Worm (Caenorhabditis elegans) whole organism, L3 larva: ENCODE measurements around the gene wrt-1.

ENCODE experiments used
- R02D3.7 ChIP-seq: fragments of 150-350 bp; optimal IDR thresholded peaks from 2 replicates; lab custom pipeline; 2014; ENCODE audit warnings: missing biosample characterization, missing genetic modification characterization
- ZK546.5 ChIP-seq: sonication (generic microtip); optimal IDR thresholded peaks from 2 replicates; lab custom pipeline; 2017; ENCODE audit warnings: missing biosample characterization, missing genetic modification characterization
- aly-2 ChIP-seq: fragments of 150-350 bp; optimal IDR thresholded peaks from 2 replicates; lab custom pipeline; 2014; ENCODE audit warnings: missing biosample characterization, missing genetic modification characterization
- ama-1 ChIP-seq: fragments of 150-350 bp; optimal IDR thresholded peaks from 2 replicates; lab custom pipeline; 2018
- ceh-16 ChIP-seq: sonication (generic microtip); optimal IDR thresholded peaks from 2 replicates; lab custom pipeline; 2017; ENCODE audit warnings: missing biosample characterization, missing genetic modification characterization
- ceh-28 ChIP-seq: fragments of 150-350 bp; optimal IDR thresholded peaks from 2 replicates; lab custom pipeline; 2014; ENCODE audit warnings: missing biosample characterization, missing genetic modification reagents, missing genetic modification characterization
- ceh-9 ChIP-seq: sonication (generic microtip); optimal IDR thresholded peaks from 2 replicates; lab custom pipeline; 2018; ENCODE audit warnings: missing biosample characterization, missing genetic modification characterization
- daf-12 ChIP-seq: fragments of 150-350 bp; optimal IDR thresholded peaks from 2 replicates; lab custom pipeline; 2014; ENCODE audit warnings: missing biosample characterization, missing genetic modification reagents, missing genetic modification characterization
- egl-27 ChIP-seq: sonication (generic microtip); optimal IDR thresholded peaks from 4 replicates; lab custom pipeline; 2017; ENCODE audit warnings: missing biosample characterization, missing genetic modification reagents, missing genetic modification characterization
- egl-5 ChIP-seq: fragments of 150-350 bp; optimal IDR thresholded peaks from 2 replicates; lab custom pipeline; 2017; ENCODE audit warnings: missing biosample characterization, missing genetic modification reagents, missing genetic modification characterization, inconsistent platforms
- elt-1 ChIP-seq: fragments of 150-350 bp; optimal IDR thresholded peaks from 2 replicates; lab custom pipeline; 2014; ENCODE audit warnings: missing biosample characterization, missing genetic modification characterization
- elt-2 ChIP-seq: sonication (generic microtip); optimal IDR thresholded peaks from 2 replicates; lab custom pipeline; 2016; ENCODE audit warnings: missing genetic modification reagents, mild to moderate bottlenecking, missing genetic modification characterization, missing compliant biosample characterization
- eor-1 ChIP-seq, 2 experiments: fragments of 150-350 bp; optimal IDR thresholded peaks; 2 replicates each; lab custom pipeline; 2014 to 2018; ENCODE audit warnings: missing biosample characterization in 2 of 2, missing genetic modification characterization in 2 of 2
- fkh-10 ChIP-seq: sonication (generic microtip); optimal IDR thresholded peaks from 2 replicates; lab custom pipeline; 2017; ENCODE audit warnings: missing biosample characterization, missing genetic modification reagents, missing genetic modification characterization
- fkh-2 ChIP-seq: fragments of 150-350 bp; optimal IDR thresholded peaks from 2 replicates; lab custom pipeline; 2014; ENCODE audit warnings: missing biosample characterization, missing genetic modification reagents, missing genetic modification characterization
- fos-1 ChIP-seq: fragments of 150-350 bp; optimal IDR thresholded peaks from 2 replicates; lab custom pipeline; 2014; ENCODE audit warnings: missing biosample characterization, missing genetic modification characterization
- lin-15B ChIP-seq: fragments of 150-350 bp; optimal IDR thresholded peaks from 2 replicates; lab custom pipeline; 2014; ENCODE audit warnings: missing biosample characterization, missing genetic modification characterization
- lin-39 ChIP-seq: fragments of 150-350 bp; optimal IDR thresholded peaks from 2 replicates; lab custom pipeline; 2018; ENCODE audit warnings: missing biosample characterization, missing genetic modification reagents, missing genetic modification characterization
- lsy-12 ChIP-seq: sonication (generic microtip); optimal IDR thresholded peaks from 2 replicates; lab custom pipeline; 2016; ENCODE audit warnings: mild to moderate bottlenecking, missing genetic modification characterization, missing compliant biosample characterization
- mdl-1 ChIP-seq: fragments of 150-350 bp; optimal IDR thresholded peaks from 2 replicates; lab custom pipeline; 2014; ENCODE audit warnings: missing biosample characterization, missing genetic modification characterization
- mml-1 ChIP-seq: fragments of 150-350 bp; sonication (generic microtip); optimal IDR thresholded peaks from 3 replicates; lab custom pipeline; 2014; ENCODE audit warnings: missing biosample characterization, missing genetic modification characterization
- nhr-12 ChIP-seq: fragments of 150-350 bp; optimal IDR thresholded peaks from 2 replicates; lab custom pipeline; 2014; ENCODE audit warnings: missing biosample characterization, missing genetic modification characterization
- nhr-237 ChIP-seq: fragments of 150-350 bp; optimal IDR thresholded peaks from 2 replicates; lab custom pipeline; 2014; ENCODE audit warnings: missing biosample characterization, missing genetic modification characterization
- nhr-25 ChIP-seq: sonication (generic microtip); optimal IDR thresholded peaks from 2 replicates; lab custom pipeline; 2017; ENCODE audit warnings: missing biosample characterization, missing genetic modification characterization
- nhr-28 ChIP-seq: fragments of 150-350 bp; optimal IDR thresholded peaks from 2 replicates; lab custom pipeline; 2014; ENCODE audit warnings: missing biosample characterization, missing genetic modification characterization
- nhr-67 ChIP-seq: fragments of 150-350 bp; optimal IDR thresholded peaks from 2 replicates; lab custom pipeline; 2014; ENCODE audit warnings: missing biosample characterization, missing genetic modification characterization
- nhr-76 ChIP-seq: fragments of 150-350 bp; sonication (generic microtip); optimal IDR thresholded peaks from 5 replicates; lab custom pipeline; 2014; ENCODE audit warnings: missing biosample characterization, missing genetic modification characterization
- nhr-77 ChIP-seq: fragments of 150-350 bp; optimal IDR thresholded peaks from 2 replicates; lab custom pipeline; 2014; ENCODE audit warnings: missing biosample characterization, missing genetic modification characterization
- pha-4 ChIP-seq: fragments of 150-350 bp; optimal IDR thresholded peaks from 2 replicates; lab custom pipeline; 2014; ENCODE audit warnings: missing biosample characterization, missing genetic modification reagents, missing genetic modification characterization
- skn-1 ChIP-seq: fragments of 150-350 bp; optimal IDR thresholded peaks from 2 replicates; lab custom pipeline; 2014; ENCODE audit warnings: missing biosample characterization, missing genetic modification characterization
- tbx-2 ChIP-seq: sonication (generic microtip); optimal IDR thresholded peaks from 2 replicates; lab custom pipeline; 2016; ENCODE audit warnings: mild to moderate bottlenecking, missing genetic modification characterization, missing compliant biosample characterization
- unc-62 ChIP-seq: fragments of 150-350 bp; sonication (generic microtip); optimal IDR thresholded peaks from 4 replicates; lab custom pipeline; 2014; ENCODE audit warnings: missing biosample characterization, missing genetic modification reagents, missing genetic modification characterization
- ztf-11 ChIP-seq: fragments of 150-350 bp; optimal IDR thresholded peaks from 2 replicates; lab custom pipeline; 2014; ENCODE audit warnings: missing biosample characterization, missing genetic modification characterization
- ztf-4 ChIP-seq: fragments of 150-350 bp; optimal IDR thresholded peaks from 2 replicates; lab custom pipeline; 2014; ENCODE audit warnings: missing biosample characterization, missing genetic modification characterization

The wrt-1 gene

DNA sequence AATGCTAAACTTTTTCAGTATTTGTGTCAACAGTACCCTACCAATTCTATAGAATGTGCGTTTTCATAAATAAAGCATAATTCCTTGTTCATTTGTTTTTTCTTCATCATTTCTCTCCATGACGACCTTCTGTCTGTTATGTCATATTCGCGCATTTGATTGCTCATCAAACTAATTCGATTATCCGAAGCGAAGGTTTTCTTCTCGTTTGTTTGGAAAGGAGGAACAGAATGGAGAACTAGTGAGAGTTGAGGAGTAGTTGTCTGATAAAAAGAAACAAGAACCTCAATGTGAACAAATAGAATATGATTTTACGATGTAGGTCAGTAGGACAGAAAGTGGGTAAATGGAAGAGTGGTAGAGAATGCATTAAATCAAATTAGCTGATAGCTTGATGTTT lies 31.8 kb downstream of the wrt-1 start:
- TF ChIP-seq nhr-77 (no peak), ztf-11 (no peak), R02D3.7 (tag; lab: Kevin White, UChicago) (no peak), pha-4 (tag; lab: Kevin White, UChicago) (no peak), mml-1 (tag; lab: Kevin White, UChicago) (no peak), ceh-16 (tag; lab: Kevin White, UChicago) (no peak), tbx-2 (tag; lab: Kevin White, UChicago) (no peak), eor-1 (tag; optimal IDR thresholded peaks at IDR 0.05; lab: Kevin White, UChicago) (no peak), aly-2 (tag; lab: Kevin White, UChicago) (no peak), lin-39 (no peak)

ce11 chrII:7570305-7570704 lies 39.5 kb downstream of the wrt-1 start, which contains the start of gene F35D2.3:
Gene F35D2.3, plus strand, starts transcription at chrII:7570605.
- TF ChIP-seq nhr-25 (tag; lab: Kevin White, UChicago) (no peak), nhr-12 (tag; lab: Kevin White, UChicago) (no peak), fkh-10 (GFP tag; lab: Kevin White, UChicago) (no peak), ZK546.5 (tag; lab: Kevin White, UChicago) (no peak), fkh-2 (no peak), ztf-4 (tag; lab: Kevin White, UChicago) (no peak), ama-1 (no peak), nhr-77 (no peak), fos-1 (tag; lab: Kevin White, UChicago) (no peak), elt-1 (tag; lab: Kevin White, UChicago) (no peak), lin-15B (tag; lab: Kevin White, UChicago) (no peak), egl-5 (tag; lab: Kevin White, UChicago) (no peak), nhr-76 (tag; lab: Kevin White, UChicago) (no peak), nhr-67 (tag; lab: Kevin White, UChicago) (no peak)
- TF ChIP-seq, all 47 proteins: peak for 0

ce11 chrII:7570820-7571219 lies 40.0 kb downstream of the wrt-1 start:
- TF ChIP-seq unc-62 (no peak), nhr-77 (no peak), mml-1 (tag; lab: Kevin White, UChicago) (no peak), ceh-28 (tag; lab: Kevin White, UChicago) (no peak), mdl-1 (tag; lab: Kevin White, UChicago) (no peak), fos-1 (tag; lab: Kevin White, UChicago) (no peak), lsy-12 (tag; lab: Kevin White, UChicago) (no peak), egl-27 (tag; lab: Kevin White, UChicago) (no peak), pha-4 (tag; lab: Kevin White, UChicago) (no peak), ceh-16 (tag; lab: Kevin White, UChicago) (no peak), ama-1 (no peak), skn-1 (tag; lab: Kevin White, UChicago) (no peak), daf-12 (tag; lab: Kevin White, UChicago) (no peak), nhr-237 (tag; lab: Kevin White, UChicago) (no peak), nhr-28 (no peak), fkh-10 (GFP tag; lab: Kevin White, UChicago) (no peak), egl-5 (tag; lab: Kevin White, UChicago) (no peak), ztf-4 (tag; lab: Kevin White, UChicago) (no peak), lin-39 (no peak)

DNA sequence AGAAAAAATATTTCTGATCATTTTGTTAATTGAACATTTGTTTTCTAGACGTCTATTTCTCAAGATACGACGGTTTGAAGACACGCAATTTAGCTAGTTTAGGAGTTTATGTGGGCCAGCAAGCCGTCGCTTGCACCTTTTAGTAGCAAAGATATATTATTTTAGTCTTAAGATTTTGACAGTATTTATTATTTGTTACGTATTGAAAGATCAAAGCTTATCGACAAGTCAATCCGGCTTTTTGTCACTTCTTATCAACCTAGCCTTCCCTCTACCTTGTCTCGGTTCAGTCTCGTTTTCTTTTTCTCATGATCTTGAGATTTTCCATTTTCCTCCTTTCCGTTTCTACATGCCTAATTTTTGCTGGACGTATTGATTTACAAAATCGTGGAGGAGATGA lies 43.3 kb downstream of the wrt-1 start, which contains the start of gene F35D2.2:
Gene F35D2.2, plus strand, starts transcription at position 301 of the 400 bp plus-strand sequence.
- TF ChIP-seq ztf-4 (tag; lab: Kevin White, UChicago) (no peak), ama-1 (no peak), egl-5 (tag; lab: Kevin White, UChicago) (no peak), ceh-9 (tag; lab: Kevin White, UChicago) (no peak), nhr-77 (no peak), nhr-28 (no peak)

DNA sequence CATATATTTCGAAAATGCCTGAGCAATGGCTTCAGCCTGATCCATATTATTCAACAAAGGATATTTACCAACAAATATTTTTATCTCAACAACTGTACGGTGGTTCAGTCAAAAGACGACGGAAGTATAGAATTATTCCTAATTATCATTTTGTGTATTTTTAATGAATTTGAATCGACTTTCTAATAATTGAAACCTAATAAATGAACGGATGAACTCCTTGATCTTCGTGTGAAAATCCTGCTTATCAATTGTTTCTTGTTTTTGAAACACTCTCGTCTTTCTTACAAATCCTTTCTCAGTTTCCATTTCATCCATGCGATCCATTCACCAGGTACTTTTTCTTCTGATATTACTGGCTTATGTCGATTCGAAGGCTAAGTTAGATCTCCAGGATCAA lies 44.8 kb downstream of the wrt-1 start, which contains the start of gene F35D2.1:
Gene F35D2.1, plus strand, starts transcription at position 301 of the 400 bp plus-strand sequence.
- TF ChIP-seq elt-2 (tag; lab: Kevin White, UChicago) (no peak), pha-4 (tag; lab: Kevin White, UChicago) (no peak), ZK546.5 (tag; lab: Kevin White, UChicago) (no peak), tbx-2 (tag; lab: Kevin White, UChicago) (no peak), lsy-12 (tag; lab: Kevin White, UChicago) (no peak)
